Worm (Caenorhabditis elegans) whole organism, L3 larva: ENCODE results near the gene F32D8.11.

Experiments used
- R02D3.7 ChIP-seq: fragments of 150-350 bp; optimal IDR thresholded peaks from 2 replicates; lab custom pipeline; 2014; ENCODE audit warnings: missing biosample characterization, missing genetic modification characterization
- ZK546.5 ChIP-seq: sonication (generic microtip); optimal IDR thresholded peaks from 2 replicates; lab custom pipeline; 2017; ENCODE audit warnings: missing biosample characterization, missing genetic modification characterization
- aly-2 ChIP-seq: fragments of 150-350 bp; optimal IDR thresholded peaks from 2 replicates; lab custom pipeline; 2014; ENCODE audit warnings: missing biosample characterization, missing genetic modification characterization
- ama-1 ChIP-seq: fragments of 150-350 bp; optimal IDR thresholded peaks from 2 replicates; lab custom pipeline; 2018
- ceh-82 ChIP-seq: fragments of 150-350 bp; optimal IDR thresholded peaks from 2 replicates; lab custom pipeline; 2014; ENCODE audit warnings: missing biosample characterization, missing genetic modification characterization
- ceh-9 ChIP-seq: sonication (generic microtip); optimal IDR thresholded peaks from 2 replicates; lab custom pipeline; 2018; ENCODE audit warnings: missing biosample characterization, missing genetic modification characterization
- daf-12 ChIP-seq: fragments of 150-350 bp; optimal IDR thresholded peaks from 2 replicates; lab custom pipeline; 2014; ENCODE audit warnings: missing biosample characterization, missing genetic modification reagents, missing genetic modification characterization
- egl-5 ChIP-seq: fragments of 150-350 bp; optimal IDR thresholded peaks from 2 replicates; lab custom pipeline; 2017; ENCODE audit warnings: missing biosample characterization, missing genetic modification reagents, missing genetic modification characterization, inconsistent platforms
- elt-1 ChIP-seq: fragments of 150-350 bp; optimal IDR thresholded peaks from 2 replicates; lab custom pipeline; 2014; ENCODE audit warnings: missing biosample characterization, missing genetic modification characterization
- elt-2 ChIP-seq: sonication (generic microtip); optimal IDR thresholded peaks from 2 replicates; lab custom pipeline; 2016; ENCODE audit warnings: missing genetic modification reagents, mild to moderate bottlenecking, missing genetic modification characterization, missing compliant biosample characterization
- elt-3 ChIP-seq, 3 experiments: fragments of 150-350 bp in 1 of 3; sonication (generic microtip) in 2 of 3; optimal IDR thresholded peaks; 2 replicates in 2 of 3; 4 replicates in 1 of 3; lab custom pipeline; 2014 to 2017; ENCODE audit warnings: missing biosample characterization in 3 of 3, missing genetic modification characterization in 3 of 3
- eor-1 ChIP-seq, 2 experiments: fragments of 150-350 bp; optimal IDR thresholded peaks; 2 replicates each; lab custom pipeline; 2014 to 2018; ENCODE audit warnings: missing biosample characterization in 2 of 2, missing genetic modification characterization in 2 of 2
- fkh-10 ChIP-seq: sonication (generic microtip); optimal IDR thresholded peaks from 2 replicates; lab custom pipeline; 2017; ENCODE audit warnings: missing biosample characterization, missing genetic modification reagents, missing genetic modification characterization
- hmg-11 ChIP-seq: sonication (generic microtip); optimal IDR thresholded peaks from 2 replicates; lab custom pipeline; 2016; ENCODE audit warnings: missing genetic modification characterization, missing compliant biosample characterization
- jun-1 ChIP-seq: fragments of 150-350 bp; optimal IDR thresholded peaks from 2 replicates; lab custom pipeline; 2014; ENCODE audit warnings: missing biosample characterization, missing genetic modification reagents, missing genetic modification characterization
- lin-15B ChIP-seq: fragments of 150-350 bp; optimal IDR thresholded peaks from 2 replicates; lab custom pipeline; 2014; ENCODE audit warnings: missing biosample characterization, missing genetic modification characterization
- lin-39 ChIP-seq: fragments of 150-350 bp; optimal IDR thresholded peaks from 2 replicates; lab custom pipeline; 2018; ENCODE audit warnings: missing biosample characterization, missing genetic modification reagents, missing genetic modification characterization
- lsy-12 ChIP-seq: sonication (generic microtip); optimal IDR thresholded peaks from 2 replicates; lab custom pipeline; 2016; ENCODE audit warnings: mild to moderate bottlenecking, missing genetic modification characterization, missing compliant biosample characterization
- mdl-1 ChIP-seq: fragments of 150-350 bp; optimal IDR thresholded peaks from 2 replicates; lab custom pipeline; 2014; ENCODE audit warnings: missing biosample characterization, missing genetic modification characterization
- nfya-1 ChIP-seq: sonication (generic microtip); optimal IDR thresholded peaks from 2 replicates; lab custom pipeline; 2017; ENCODE audit warnings: missing genetic modification characterization, mild to moderate bottlenecking, missing compliant biosample characterization, antibody characterized with exemption, moderate library complexity; ENCODE audit not compliant: insufficient read depth
- nhr-11 ChIP-seq: fragments of 150-350 bp; optimal IDR thresholded peaks from 2 replicates; lab custom pipeline; 2014; ENCODE audit warnings: missing biosample characterization, missing genetic modification characterization
- nhr-12 ChIP-seq: fragments of 150-350 bp; optimal IDR thresholded peaks from 2 replicates; lab custom pipeline; 2014; ENCODE audit warnings: missing biosample characterization, missing genetic modification characterization
- nhr-23 ChIP-seq: fragments of 150-350 bp; optimal IDR thresholded peaks from 2 replicates; lab custom pipeline; 2014; ENCODE audit warnings: missing biosample characterization, missing genetic modification reagents, missing genetic modification characterization
- nhr-237 ChIP-seq: fragments of 150-350 bp; optimal IDR thresholded peaks from 2 replicates; lab custom pipeline; 2014; ENCODE audit warnings: missing biosample characterization, missing genetic modification characterization
- nhr-25 ChIP-seq: sonication (generic microtip); optimal IDR thresholded peaks from 2 replicates; lab custom pipeline; 2017; ENCODE audit warnings: missing biosample characterization, missing genetic modification characterization
- nhr-28 ChIP-seq: fragments of 150-350 bp; optimal IDR thresholded peaks from 2 replicates; lab custom pipeline; 2014; ENCODE audit warnings: missing biosample characterization, missing genetic modification characterization
- nhr-43 ChIP-seq: sonication (generic microtip); optimal IDR thresholded peaks from 2 replicates; lab custom pipeline; 2016; ENCODE audit warnings: mild to moderate bottlenecking, missing genetic modification characterization, missing compliant biosample characterization; ENCODE audit not compliant: poor library complexity, severe bottlenecking
- nhr-67 ChIP-seq: fragments of 150-350 bp; optimal IDR thresholded peaks from 2 replicates; lab custom pipeline; 2014; ENCODE audit warnings: missing biosample characterization, missing genetic modification characterization
- nhr-76 ChIP-seq: fragments of 150-350 bp; sonication (generic microtip); optimal IDR thresholded peaks from 5 replicates; lab custom pipeline; 2014; ENCODE audit warnings: missing biosample characterization, missing genetic modification characterization
- nhr-77 ChIP-seq: fragments of 150-350 bp; optimal IDR thresholded peaks from 2 replicates; lab custom pipeline; 2014; ENCODE audit warnings: missing biosample characterization, missing genetic modification characterization
- pha-4 ChIP-seq: fragments of 150-350 bp; optimal IDR thresholded peaks from 2 replicates; lab custom pipeline; 2014; ENCODE audit warnings: missing biosample characterization, missing genetic modification reagents, missing genetic modification characterization
- sea-2 ChIP-seq: fragments of 150-350 bp; sonication (generic microtip); optimal IDR thresholded peaks from 4 replicates; lab custom pipeline; 2014; ENCODE audit warnings: missing biosample characterization, missing genetic modification reagents, missing genetic modification characterization
- snpc-4 ChIP-seq: fragments of 150-350 bp; optimal IDR thresholded peaks from 2 replicates; lab custom pipeline; 2014; ENCODE audit warnings: missing biosample characterization, missing genetic modification characterization
- unc-39 ChIP-seq: sonication (generic microtip); optimal IDR thresholded peaks from 4 replicates; lab custom pipeline; 2017; ENCODE audit warnings: missing biosample characterization, missing genetic modification characterization
- unc-62 ChIP-seq: fragments of 150-350 bp; sonication (generic microtip); optimal IDR thresholded peaks from 4 replicates; lab custom pipeline; 2014; ENCODE audit warnings: missing biosample characterization, missing genetic modification reagents, missing genetic modification characterization
- zag-1 ChIP-seq: fragments of 150-350 bp; optimal IDR thresholded peaks from 2 replicates; lab custom pipeline; 2014; ENCODE audit warnings: missing biosample characterization, missing genetic modification characterization
- ztf-4 ChIP-seq: fragments of 150-350 bp; optimal IDR thresholded peaks from 2 replicates; lab custom pipeline; 2014; ENCODE audit warnings: missing biosample characterization, missing genetic modification characterization

The F32D8.11 gene

DNA sequence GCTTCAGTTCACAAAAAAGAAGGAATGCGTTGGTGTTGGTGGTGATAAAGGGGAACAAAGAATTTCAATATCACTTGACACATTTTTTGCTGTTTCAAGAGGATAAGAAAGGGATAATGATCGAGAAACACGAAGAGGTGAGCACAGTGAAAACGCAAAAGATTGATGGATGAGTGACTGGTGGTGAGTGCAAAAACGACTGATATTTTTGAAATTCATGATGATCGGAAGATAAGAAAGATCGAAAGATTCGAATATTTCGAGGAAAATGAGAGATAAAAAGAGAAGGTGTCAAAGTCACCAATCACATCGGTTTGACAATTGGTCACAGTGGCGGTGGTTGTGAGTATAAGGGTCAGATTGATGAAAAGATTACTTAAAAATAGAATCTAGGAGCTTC, 27.0 kb upstream of the F32D8.11 start:
- TF ChIP-seq lsy-12 (tag; lab: Kevin White, UChicago) (no peak), elt-2 (tag; lab: Kevin White, UChicago) (no peak), nfya-1 (peak; percentile 15), eor-1 (tag; optimal IDR thresholded peaks at IDR 0.05; lab: Kevin White, UChicago) (no peak), unc-39 (tag; lab: Kevin White, UChicago) (no peak), unc-62 (peak; percentile 82), elt-3 (tag; optimal IDR thresholded peaks at IDR 0.05; lab: Kevin White, UChicago) (no peak), daf-12 (no peak), R02D3.7 (tag; lab: Kevin White, UChicago) (no peak), nhr-11 (tag; lab: Kevin White, UChicago) (no peak), elt-1 (tag; lab: Kevin White, UChicago) (peak; percentile 76), ceh-9 (tag; lab: Kevin White, UChicago) (no peak), nhr-25 (tag; lab: Kevin White, UChicago) (no peak), nhr-77 (tag; lab: Kevin White, UChicago) (no peak), aly-2 (tag; lab: Kevin White, UChicago) (no peak), nhr-28 (tag; lab: Kevin White, UChicago) (no peak), mdl-1 (tag; lab: Kevin White, UChicago) (no peak), hmg-11 (tag; lab: Kevin White, UChicago) (no peak)

DNA sequence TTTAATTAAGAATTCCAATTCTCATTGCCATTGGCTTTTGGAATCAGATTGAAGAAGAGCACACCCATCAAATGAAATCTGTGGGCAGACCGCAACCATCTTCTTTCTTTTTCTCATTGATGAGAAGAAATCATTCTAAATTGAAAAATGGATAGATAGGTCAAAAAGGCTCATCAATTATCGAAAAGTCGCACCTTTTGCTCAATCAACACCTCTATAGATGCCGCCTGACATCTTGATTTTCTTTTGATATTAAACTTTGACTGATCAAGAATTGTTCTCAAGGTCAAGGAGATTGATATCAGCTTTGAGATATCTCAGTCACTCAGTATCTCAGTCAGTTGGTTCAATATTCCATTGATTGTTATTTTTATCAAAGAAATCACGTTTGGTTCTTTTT, 21.0 kb upstream of the F32D8.11 start:
- TF ChIP-seq nhr-43 (tag; lab: Kevin White, UChicago) (no peak), lin-15B (tag; lab: Kevin White, UChicago) (no peak), nhr-23 (tag; lab: Kevin White, UChicago) (no peak), mdl-1 (tag; lab: Kevin White, UChicago) (no peak), unc-62 (no peak), ztf-4 (tag; lab: Kevin White, UChicago) (no peak), jun-1 (no peak), nhr-76 (tag; lab: Kevin White, UChicago) (no peak), nfya-1 (no peak), nhr-77 (tag; lab: Kevin White, UChicago) (no peak), aly-2 (tag; lab: Kevin White, UChicago) (no peak), lin-39 (tag; lab: Kevin White, UChicago) (no peak), lsy-12 (tag; lab: Kevin White, UChicago) (no peak), fkh-10 (no peak), nhr-11 (tag; lab: Kevin White, UChicago) (no peak), pha-4 (no peak)

DNA sequence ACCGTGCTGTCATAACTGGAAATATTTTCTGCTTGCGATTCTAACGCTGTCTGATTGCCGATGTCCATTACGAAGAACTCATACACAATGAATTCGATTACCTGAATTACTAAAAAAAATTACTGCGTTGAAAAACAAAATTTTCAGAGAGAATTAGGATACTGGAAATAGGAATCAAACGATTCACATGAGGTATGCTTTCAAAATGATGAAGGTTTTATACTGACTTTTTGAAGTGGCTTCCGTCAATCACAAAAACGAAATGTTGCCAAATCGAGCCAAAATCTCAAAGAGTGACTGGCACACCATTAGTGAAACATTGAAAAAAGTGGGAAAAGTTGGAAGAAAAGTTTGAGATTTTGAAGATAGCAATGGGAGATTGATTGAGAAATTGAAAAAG, 20.1 kb upstream of the F32D8.11 start, which contains the start of gene zzz-1:
zzz-1 (minus strand) TSS at position 101 of the 400 bp plus-strand sequence.
- TF ChIP-seq elt-1 (tag; lab: Kevin White, UChicago) (peak; percentile 86), eor-1 (tag; optimal IDR thresholded peaks at IDR 0.05; lab: Kevin White, UChicago) (no peak)

DNA sequence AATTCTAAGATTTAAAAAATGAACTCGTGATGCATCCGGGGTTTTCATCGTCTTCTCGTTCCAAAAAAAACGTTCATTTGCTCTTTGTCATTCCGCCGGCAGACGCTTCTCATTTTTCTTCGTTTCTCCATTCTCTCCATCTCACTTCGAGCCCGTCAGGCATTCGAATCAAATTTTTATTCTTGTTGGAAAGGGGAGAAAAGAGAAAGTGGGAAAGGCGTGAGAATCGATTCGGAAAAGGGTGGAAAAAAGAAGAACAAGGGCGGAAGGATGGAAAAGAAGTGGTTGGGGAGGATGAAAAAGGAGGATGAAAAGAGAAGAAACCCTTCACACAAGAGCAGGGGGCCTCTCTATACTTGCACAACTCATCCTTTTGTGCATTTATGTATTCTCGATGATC, 15.9 kb upstream of the F32D8.11 start:
- TF ChIP-seq hmg-11 (tag; lab: Kevin White, UChicago) (peak; percentile 48), fkh-10 (peak; percentile 52), lsy-12 (tag; lab: Kevin White, UChicago) (no peak), nfya-1 (peak; percentile 39), nhr-237 (tag; lab: Kevin White, UChicago) (no peak), lin-39 (tag; lab: Kevin White, UChicago) (peak; percentile 52)
- TF ChIP-seq, all 47 proteins: peak for 4

DNA sequence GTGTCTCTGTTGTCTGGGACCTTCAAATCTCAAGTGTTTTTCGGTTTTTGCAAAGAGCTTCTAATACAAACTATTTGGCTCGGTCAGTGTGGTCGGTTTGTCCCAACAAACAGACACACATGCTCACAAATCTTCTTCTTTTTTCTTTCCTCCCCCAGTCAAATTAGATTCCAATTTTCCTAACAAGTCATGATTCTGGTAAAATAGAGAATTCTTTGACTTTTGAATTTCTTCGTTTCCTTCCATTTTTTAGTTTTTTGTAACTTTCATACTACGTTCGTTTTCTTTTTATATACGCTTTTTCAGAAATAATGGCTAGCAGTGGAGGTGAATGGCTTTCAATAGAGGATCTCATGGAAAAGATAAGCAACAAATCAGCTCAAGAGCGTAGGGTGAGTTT, 14.8 kb upstream of the F32D8.11 start, which contains the start of gene F32D8.15:
F32D8.15 (plus strand) TSS at position 301 of the 400 bp plus-strand sequence.
- TF ChIP-seq snpc-4, result no peak
- TF ChIP-seq elt-2 (tag; lab: Kevin White, UChicago), result no peak
- TF ChIP-seq nfya-1, result no peak

DNA sequence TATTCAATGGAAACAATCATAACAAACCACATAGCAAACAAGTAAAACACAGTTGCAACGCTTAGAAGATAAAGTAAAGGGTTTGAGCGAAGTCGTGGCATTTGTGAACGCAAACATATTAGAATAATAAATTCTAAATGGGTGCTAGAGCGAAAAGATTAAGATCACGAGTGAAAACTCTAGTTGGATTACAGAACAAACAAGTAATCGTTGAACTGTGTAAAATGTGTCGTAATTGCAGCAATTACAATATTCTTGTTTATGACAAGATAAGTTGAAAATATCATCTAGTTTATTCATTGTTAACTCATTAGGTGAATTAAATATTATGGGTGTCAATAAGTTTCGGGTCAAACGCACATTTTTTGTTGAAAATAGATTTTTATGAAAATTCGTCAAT, 13.7 kb upstream of the F32D8.11 start, which contains the start of gene F32D8.8:
F32D8.8 (minus strand) TSS at position 101 of the 400 bp plus-strand sequence.
- no peak for TF ChIP-seq R02D3.7 (tag; lab: Kevin White, UChicago)
- no peak for TF ChIP-seq nfya-1
- TF ChIP-seq daf-12, result no peak
- TF ChIP-seq nhr-67, result no peak
- no peak for TF ChIP-seq unc-39 (tag; lab: Kevin White, UChicago)
- TF ChIP-seq elt-1 (tag; lab: Kevin White, UChicago), result no peak
- no peak for TF ChIP-seq fkh-10
- TF ChIP-seq jun-1, result no peak
- no peak for TF ChIP-seq lin-15B (tag; lab: Kevin White, UChicago)
- TF ChIP-seq pha-4, result no peak
- TF ChIP-seq ZK546.5 (tag; lab: Kevin White, UChicago), result no peak
- TF ChIP-seq ceh-82 (tag; lab: Kevin White, UChicago), result no peak
- no peak for TF ChIP-seq zag-1 (tag; lab: Kevin White, UChicago)
- TF ChIP-seq nhr-12, result no peak
- no peak for TF ChIP-seq ceh-9 (tag; lab: Kevin White, UChicago)
- TF ChIP-seq ama-1 (lab: Kevin White, UChicago), result no peak
- no peak for TF ChIP-seq sea-2
- TF ChIP-seq egl-5, result no peak
- TF ChIP-seq mdl-1 (tag; lab: Kevin White, UChicago), result no peak
